Fruit fly (Drosophila melanogaster) whole organism, embryonic: Measurements from ENCODE around the gene CG15286.
A peak's percentile ranks its signal among the peaks of the same experiment; 100 is the strongest.

ENCODE experiments used
- Adf1 ChIP-seq: fragments of 200-800 bp; sonication (Bioruptor generic); IDR thresholded peaks from 2 replicates; pipeline ENCODE4 v1.3.6; 2022; ENCODE audit warnings: missing biosample characterization, missing genetic modification characterization
- Atf6 ChIP-seq: fragments of 200-800 bp; sonication (Bioruptor generic); IDR thresholded peaks from 2 replicates; pipeline ENCODE4 v1.3.6; 2022; ENCODE audit warnings: missing biosample characterization, missing genetic modification characterization
- CG10654 ChIP-seq: fragments of 200-800 bp; sonication (Bioruptor generic); optimal IDR thresholded peaks from 2 replicates; lab custom pipeline; 2016; ENCODE audit warnings: missing biosample characterization, missing genetic modification characterization
- CG11723 ChIP-seq: fragments of 200-800 bp; sonication (Bioruptor generic); optimal IDR thresholded peaks from 2 replicates; lab custom pipeline; 2017; ENCODE audit warnings: missing biosample characterization, mild to moderate bottlenecking, missing genetic modification characterization
- CG12104 ChIP-seq: fragments of 200-800 bp; sonication (Bioruptor generic); optimal IDR thresholded peaks from 3 replicates; lab custom pipeline; 2016; ENCODE audit warnings: missing biosample characterization, missing genetic modification characterization
- CG12299 ChIP-seq: fragments of 200-800 bp; sonication (Bioruptor generic); optimal IDR thresholded peaks from 2 replicates; lab custom pipeline; 2018; ENCODE audit warnings: missing biosample characterization, mild to moderate bottlenecking, missing genetic modification characterization
- CG1233 ChIP-seq: fragments of 200-800 bp; sonication (Bioruptor generic); optimal IDR thresholded peaks from 4 replicates; lab custom pipeline; 2018; ENCODE audit warnings: missing biosample characterization, mild to moderate bottlenecking, missing genetic modification characterization
- CG12659 ChIP-seq: fragments of 200-800 bp; sonication (Bioruptor generic); optimal IDR thresholded peaks from 3 replicates; lab custom pipeline; 2017; ENCODE audit warnings: mild to moderate bottlenecking, missing biosample characterization, missing genetic modification reagents, missing genetic modification characterization
- CG13624 ChIP-seq: fragments of 200-800 bp; sonication (Bioruptor generic); optimal IDR thresholded peaks from 2 replicates; lab custom pipeline; 2016; ENCODE audit warnings: missing biosample characterization, missing genetic modification characterization
- CG14860 ChIP-seq: fragments of 200-800 bp; sonication (Bioruptor generic); IDR thresholded peaks from 3 replicates; pipeline ENCODE4 v1.3.6; 2022; ENCODE audit warnings: missing biosample characterization, missing genetic modification characterization; ENCODE audit not compliant: partially characterized antibody
- CG2678 ChIP-seq: fragments of 200-800 bp; sonication (Bioruptor generic); optimal IDR thresholded peaks from 3 replicates; lab custom pipeline; 2019; ENCODE audit warnings: missing biosample characterization, mild to moderate bottlenecking, missing genetic modification characterization, moderate library complexity
- CG4282 ChIP-seq: fragments of 200-800 bp; sonication (Bioruptor generic); optimal IDR thresholded peaks from 2 replicates; lab custom pipeline; 2016; ENCODE audit warnings: missing biosample characterization, missing genetic modification characterization
- CG4617 ChIP-seq: fragments of 200-800 bp; sonication (Bioruptor generic); optimal IDR thresholded peaks from 3 replicates; lab custom pipeline; 2016; ENCODE audit warnings: missing biosample characterization, missing genetic modification characterization, borderline replicate concordance
- CG4707 ChIP-seq: fragments of 200-800 bp; sonication (Bioruptor generic); optimal IDR thresholded peaks from 2 replicates; lab custom pipeline; 2018; ENCODE audit warnings: missing biosample characterization, mild to moderate bottlenecking, missing genetic modification characterization, moderate library complexity
- CG6175 ChIP-seq: fragments of 200-800 bp; sonication (Bioruptor generic); IDR thresholded peaks from 3 replicates; pipeline ENCODE4 v1.3.6; 2022; ENCODE audit warnings: missing biosample characterization, missing genetic modification characterization
- CG7271 ChIP-seq: fragments of 200-800 bp; sonication (Bioruptor generic); optimal IDR thresholded peaks from 2 replicates; lab custom pipeline; 2018; ENCODE audit warnings: missing biosample characterization, mild to moderate bottlenecking, missing genetic modification characterization, moderate library complexity
- CG8281 ChIP-seq: fragments of 200-800 bp; sonication (Bioruptor generic); optimal IDR thresholded peaks from 2 replicates; lab custom pipeline; 2018; ENCODE audit warnings: missing biosample characterization, mild to moderate bottlenecking, missing genetic modification characterization, moderate library complexity
- Ets97D ChIP-seq: fragments of 200-800 bp; sonication (Bioruptor generic); optimal IDR thresholded peaks from 3 replicates; lab custom pipeline; 2016; ENCODE audit warnings: missing biosample characterization, missing genetic modification characterization
- Fer2 ChIP-seq: fragments of 200-800 bp; sonication (Bioruptor generic); optimal IDR thresholded peaks from 2 replicates; lab custom pipeline; 2018; ENCODE audit warnings: missing biosample characterization, mild to moderate bottlenecking, missing genetic modification characterization, moderate library complexity
- Jarid2 ChIP-seq: fragments of 200-800 bp; sonication (Bioruptor generic); optimal IDR thresholded peaks from 3 replicates; lab custom pipeline; 2017; ENCODE audit warnings: mild to moderate bottlenecking, missing biosample characterization, missing genetic modification reagents, missing genetic modification characterization
- Kr ChIP-seq: fragments of 200-800 bp; sonication (Bioruptor generic); optimal IDR thresholded peaks from 2 replicates; lab custom pipeline; 2017; ENCODE audit warnings: missing biosample characterization, mild to moderate bottlenecking, missing genetic modification characterization
- Lpt ChIP-seq: fragments of >200 bp; optimal IDR thresholded peaks from 2 replicates; lab custom pipeline; 2018; ENCODE audit warnings: missing biosample characterization, missing genetic modification characterization
- MTF-1 ChIP-seq: fragments of 200-800 bp; sonication (Bioruptor generic); optimal IDR thresholded peaks from 2 replicates; lab custom pipeline; 2018; ENCODE audit warnings: missing biosample characterization, mild to moderate bottlenecking, missing genetic modification characterization, borderline replicate concordance
- Nf-YA ChIP-seq: fragments of 200-800 bp; sonication (Bioruptor generic); IDR thresholded peaks from 2 replicates; pipeline ENCODE4 v1.3.6; 2022; ENCODE audit warnings: missing biosample characterization, missing genetic modification characterization
- Oaz ChIP-seq: fragments of 200-800 bp; sonication (Bioruptor generic); IDR thresholded peaks from 2 replicates; pipeline ENCODE4 v1.3.6; 2022; ENCODE audit warnings: missing biosample characterization, missing genetic modification characterization
- Oli ChIP-seq: fragments of 200-800 bp; sonication (Bioruptor generic); optimal IDR thresholded peaks from 2 replicates; lab custom pipeline; 2018; ENCODE audit warnings: missing biosample characterization, mild to moderate bottlenecking, missing genetic modification characterization, moderate library complexity
- cg ChIP-seq: fragments of 200-800 bp; sonication (Bioruptor generic); optimal IDR thresholded peaks from 3 replicates; lab custom pipeline; 2019; ENCODE audit warnings: missing biosample characterization, mild to moderate bottlenecking, missing genetic modification characterization, moderate library complexity
- en ChIP-seq: fragments of 200-800 bp; sonication (Bioruptor generic); optimal IDR thresholded peaks from 2 replicates; lab custom pipeline; 2016; ENCODE audit warnings: missing biosample characterization, missing genetic modification characterization
- hb ChIP-seq: fragments of 200-800 bp; sonication (Bioruptor generic); IDR thresholded peaks from 3 replicates; pipeline ENCODE4 v1.3.6; 2022; ENCODE audit warnings: missing biosample characterization, missing genetic modification characterization; ENCODE audit not compliant: partially characterized antibody
- inv ChIP-seq: fragments of 200-800 bp; sonication (Bioruptor generic); IDR thresholded peaks from 2 replicates; pipeline ENCODE4 v1.3.6; 2022; ENCODE audit warnings: missing biosample characterization, missing genetic modification characterization; ENCODE audit not compliant: partially characterized antibody
- lola ChIP-seq, 3 experiments: fragments of >200 bp in 2 of 3; fragments of 200-800 bp in 1 of 3; sonication (Bioruptor generic) in 1 of 3; optimal IDR thresholded peaks; 2 replicates each; lab custom pipeline; 2017 to 2019; ENCODE audit warnings: missing biosample characterization in 3 of 3, missing genetic modification characterization in 3 of 3, mild to moderate bottlenecking in 1 of 3, moderate library complexity in 1 of 3
- nerfin-1 ChIP-seq: fragments of 200-800 bp; sonication (Bioruptor generic); optimal IDR thresholded peaks from 3 replicates; lab custom pipeline; 2019; ENCODE audit warnings: missing biosample characterization, mild to moderate bottlenecking, missing genetic modification characterization, moderate library complexity
- nmo ChIP-seq: fragments of 200-800 bp; sonication (Bioruptor generic); optimal IDR thresholded peaks from 2 replicates; lab custom pipeline; 2018; ENCODE audit warnings: missing biosample characterization, mild to moderate bottlenecking, missing genetic modification characterization, moderate library complexity
- nom ChIP-seq: fragments of 200-800 bp; sonication (Bioruptor generic); optimal IDR thresholded peaks from 2 replicates; lab custom pipeline; 2017; ENCODE audit warnings: missing biosample characterization, missing genetic modification characterization, mild to moderate bottlenecking, moderate library complexity, missing genetic modification reagents
- odd ChIP-seq: fragments of 200-800 bp; sonication (Bioruptor generic); optimal IDR thresholded peaks from 2 replicates; lab custom pipeline; 2017; ENCODE audit warnings: missing biosample characterization, mild to moderate bottlenecking, missing genetic modification characterization
- onecut ChIP-seq: fragments of 200-800 bp; sonication (Bioruptor generic); IDR thresholded peaks from 2 replicates; pipeline ENCODE4 v1.3.6; 2022; ENCODE audit warnings: missing biosample characterization, missing genetic modification characterization
- org-1 ChIP-seq: fragments of 200-800 bp; sonication (Bioruptor generic); optimal IDR thresholded peaks from 2 replicates; lab custom pipeline; 2017; ENCODE audit warnings: missing biosample characterization, missing genetic modification characterization
- pb ChIP-seq: fragments of 200-800 bp; sonication (Bioruptor generic); optimal IDR thresholded peaks from 3 replicates; lab custom pipeline; 2016; ENCODE audit warnings: missing biosample characterization, missing genetic modification characterization
- pzg ChIP-seq: fragments of 200-800 bp; sonication (Bioruptor generic); optimal IDR thresholded peaks from 3 replicates; lab custom pipeline; 2018; ENCODE audit warnings: missing biosample characterization, mild to moderate bottlenecking, missing genetic modification characterization, moderate library complexity
- repo ChIP-seq: fragments of 200-800 bp; sonication (Bioruptor generic); optimal IDR thresholded peaks from 2 replicates; lab custom pipeline; 2016; ENCODE audit warnings: missing biosample characterization, missing genetic modification characterization
- rib ChIP-seq: fragments of 200-800 bp; sonication (Bioruptor generic); IDR thresholded peaks from 2 replicates; pipeline ENCODE4 v1.3.6; 2022; ENCODE audit warnings: missing biosample characterization, missing genetic modification characterization
- row ChIP-seq: fragments of 200-800 bp; sonication (Bioruptor generic); IDR thresholded peaks from 3 replicates; pipeline ENCODE4 v1.3.6; 2022; ENCODE audit warnings: missing biosample characterization, missing genetic modification characterization
- sc ChIP-seq, 3 experiments: fragments of >200 bp in 2 of 3; fragments of 200-800 bp in 1 of 3; sonication (Bioruptor generic) in 1 of 3; optimal IDR thresholded peaks; 2 replicates in 2 of 3; 3 replicates in 1 of 3; lab custom pipeline; 2017; ENCODE audit warnings: mild to moderate bottlenecking in 1 of 3, missing biosample characterization in 1 of 3, missing genetic modification characterization in 1 of 3, missing genetic modification reagents in 1 of 3
- shn ChIP-seq: fragments of 200-800 bp; sonication (Bioruptor generic); optimal IDR thresholded peaks from 3 replicates; lab custom pipeline; 2016; ENCODE audit warnings: missing biosample characterization, missing genetic modification characterization
- slou ChIP-seq: fragments of 200-800 bp; sonication (Bioruptor generic); optimal IDR thresholded peaks from 3 replicates; lab custom pipeline; 2016; ENCODE audit warnings: missing biosample characterization, missing genetic modification characterization
- sob ChIP-seq: fragments of 200-800 bp; sonication (Bioruptor generic); IDR thresholded peaks from 2 replicates; pipeline ENCODE4 v1.3.6; 2022; ENCODE audit warnings: missing biosample characterization, missing genetic modification characterization
- tll ChIP-seq, 2 experiments: fragments of 200-800 bp in 1 of 2; fragments of >200 bp in 1 of 2; sonication (Bioruptor generic) in 1 of 2; optimal IDR thresholded peaks; 2 replicates each; lab custom pipeline; 2017 to 2019; ENCODE audit warnings: missing biosample characterization in 2 of 2, missing genetic modification characterization in 2 of 2, mild to moderate bottlenecking in 1 of 2, moderate library complexity in 1 of 2

The CG15286 gene

DNA sequence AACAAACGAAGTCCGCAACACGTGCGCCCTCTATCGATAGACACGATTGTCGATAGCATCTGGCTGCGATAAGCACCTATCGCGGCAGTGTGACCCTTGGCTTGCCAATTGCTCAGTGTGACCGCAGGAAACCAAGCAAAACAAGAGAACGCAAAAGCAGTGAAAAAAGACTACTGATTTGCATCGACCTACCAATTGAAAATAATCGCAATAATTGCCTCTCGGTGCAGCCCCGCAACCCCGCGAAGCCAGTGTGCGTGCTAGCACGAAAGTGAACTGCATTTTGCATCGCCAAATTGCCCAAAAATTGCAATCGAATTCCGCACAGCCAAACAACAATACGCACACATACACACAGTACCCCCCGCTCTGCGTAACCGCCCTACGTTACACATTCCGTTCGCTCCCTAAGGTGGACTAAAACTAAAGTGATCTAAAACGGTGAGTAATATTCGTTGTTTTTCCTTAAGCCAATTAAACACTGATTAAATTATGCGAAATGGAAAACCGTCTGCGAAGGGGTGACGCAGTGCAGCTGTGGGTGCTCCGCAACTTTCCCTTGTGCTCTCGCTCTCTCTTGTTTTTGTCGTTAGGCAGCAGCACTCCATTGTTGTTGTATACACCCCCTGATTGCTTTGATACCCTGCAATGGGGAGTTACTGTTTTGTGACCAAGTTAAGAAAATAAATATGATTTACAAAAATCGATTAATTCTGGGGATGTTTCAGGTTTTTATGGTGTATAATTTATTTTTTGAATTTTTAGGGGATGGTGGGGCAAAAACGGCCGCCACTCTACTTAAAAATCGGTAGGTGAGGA lies 17.2 kb downstream of the CG15286 start, which contains the start of gene Rab14 (continued):
- TF ChIP-seq cg (GFP tag; lab: Kevin White, UChicago) (peak; percentile 92), nmo (GFP tag; lab: Kevin White, UChicago) (peak; percentile 61), Nf-YA (GFP tag; lab: Robert Waterston, UW) (peak; percentile 69), Oaz (GFP tag; lab: Robert Waterston, UW) (peak; percentile 59), Kr (peak; percentile 35), repo (GFP tag; lab: Kevin White, UChicago) (peak; percentile 50), CG7271 (tag; lab: Kevin White, UChicago) (no peak), org-1 (peak; percentile 63), nerfin-1 (tag; lab: Kevin White, UChicago) (peak; percentile 35), CG13624 (GFP tag; lab: Kevin White, UChicago) (peak; percentile 76), CG4617 (GFP tag; lab: Kevin White, UChicago) (peak; percentile 96), slou (GFP tag; lab: Kevin White, UChicago) (peak; percentile 73), shn (GFP tag; lab: Kevin White, UChicago) (peak; percentile 60), CG12659 (GFP tag; lab: Kevin White, UChicago) (peak; percentile 76), CG11723 (GFP tag; lab: Kevin White, UChicago) (peak; percentile 79), pzg (GFP tag; lab: Kevin White, UChicago) (peak; percentile 95), CG1233 (GFP tag; lab: Kevin White, UChicago) (peak; percentile 78), CG14860 (peak; percentile 79), Atf6 (GFP tag; lab: Robert Waterston, UW) (peak; percentile 87), CG6175 (GFP tag; lab: Robert Waterston, UW) (peak; percentile 35; the same call in 1 of the 3 replicates), sob (GFP tag; lab: Robert Waterston, UW) (peak; percentile 78), CG2678 (peak; percentile 84), Adf1 (GFP tag; lab: Robert Waterston, UW) (peak; percentile 32), Jarid2 (peak; percentile 19), odd (GFP tag; lab: Kevin White, UChicago) (peak; percentile 82), CG4707 (GFP tag; lab: Kevin White, UChicago) (peak; percentile 75), nom (GFP tag; lab: Kevin White, UChicago) (peak; percentile 44), Lpt (GFP tag; lab: Kevin White, UChicago) (no peak), CG12299 (peak; percentile 78), inv (GFP tag; lab: Robert Waterston, UW) (peak; percentile 80), tll (GFP tag; optimal IDR thresholded peaks at IDR 0.05; lab: Kevin White, UChicago) (no peak), CG10654 (peak; percentile 32), row (GFP tag; lab: Robert Waterston, UW) (peak; percentile 89), Ets97D (peak; percentile 69), sc (optimal IDR thresholded peaks at IDR 0.05; lab: Kevin White, UChicago) (no peak), sc (GFP tag; optimal IDR thresholded peaks at IDR 0.05; lab: Kevin White, UChicago) (peak; percentile 67), CG12104 (peak; percentile 66), en (GFP tag; lab: Kevin White, UChicago) (peak; percentile 59), CG8281 (tag; lab: Kevin White, UChicago) (peak; percentile 46), CG4282 (peak; percentile 58), pb (GFP tag; lab: Kevin White, UChicago) (peak; percentile 25), rib (GFP tag; lab: Robert Waterston, UW) (peak; percentile 83), lola (GFP tag; optimal IDR thresholded peaks at IDR 0.05; lab: Kevin White, UChicago) (peak in 1 of 3 experiments; percentile 57), MTF-1 (GFP tag; lab: Kevin White, UChicago) (peak; percentile 67), Fer2 (tag; lab: Kevin White, UChicago) (peak; percentile 75), hb (GFP tag; lab: Robert Waterston, UW) (peak; percentile 80), Oli (tag; lab: Kevin White, UChicago) (peak; percentile 85), onecut (GFP tag; lab: Robert Waterston, UW) (peak; percentile 80)
